Worm (Caenorhabditis elegans) whole organism, young adult: ENCODE data around the gene col-79.

Experiments
- B0019.2 ChIP-seq: fragments of 200-800 bp; sonication (Bioruptor generic); conservative IDR thresholded peaks from 2 replicates; pipeline ENCODE4 v1.3.6; 2022; ENCODE audit warnings: missing genetic modification reagents, missing genetic modification characterization, missing compliant biosample characterization
- B0261.1 ChIP-seq: sonication (generic microtip); optimal IDR thresholded peaks from 2 replicates; lab custom pipeline; 2016; ENCODE audit warnings: mild to moderate bottlenecking, missing genetic modification characterization, moderate library complexity, missing compliant biosample characterization
- C17E4.6 ChIP-seq: fragments of 200-800 bp; sonication (Bioruptor generic); IDR thresholded peaks from 2 replicates; pipeline ENCODE4 v1.3.6; 2022; ENCODE audit warnings: missing genetic modification reagents, missing genetic modification characterization, missing compliant biosample characterization
- F33H1.4 ChIP-seq: fragments of 200-800 bp; sonication (Bioruptor generic); IDR thresholded peaks from 2 replicates; pipeline ENCODE4 v1.3.6; 2022; ENCODE audit warnings: missing genetic modification reagents, missing genetic modification characterization, missing compliant biosample characterization
- T07F8.4 ChIP-seq: sonication (generic microtip); optimal IDR thresholded peaks from 2 replicates; lab custom pipeline; 2016; ENCODE audit warnings: mild to moderate bottlenecking, missing genetic modification characterization, moderate library complexity, missing compliant biosample characterization
- T26A5.8 ChIP-seq: sonication (generic microtip); optimal IDR thresholded peaks from 2 replicates; lab custom pipeline; 2016; ENCODE audit warnings: missing genetic modification characterization, missing compliant biosample characterization
- Y53F4B.3 ChIP-seq: fragments of 200-800 bp; sonication (Bioruptor generic); IDR thresholded peaks from 2 replicates; pipeline ENCODE4 v1.3.6; 2022; ENCODE audit warnings: missing genetic modification reagents, missing genetic modification characterization, missing compliant biosample characterization
- aptf-3 ChIP-seq: fragments of 200-800 bp; sonication (Bioruptor generic); IDR thresholded peaks from 2 replicates; pipeline ENCODE4 v1.3.6; 2022; ENCODE audit warnings: missing genetic modification characterization, missing compliant biosample characterization
- atf-7 ChIP-seq: sonication (generic microtip); optimal IDR thresholded peaks from 2 replicates; lab custom pipeline; 2017; ENCODE audit warnings: mild to moderate bottlenecking, missing genetic modification characterization, missing compliant biosample characterization
- cebp-1 ChIP-seq, 2 experiments: fragments of 200-800 bp in 1 of 2; sonication (Bioruptor generic) in 1 of 2; sonication (generic microtip) in 1 of 2; IDR thresholded peaks in 1 of 2; optimal IDR thresholded peaks in 1 of 2; 2 replicates each; pipeline versions ENCODE4 v1.3.6 to Lab custom; 2017 to 2022; ENCODE audit warnings: missing compliant biosample characterization in 2 of 2, missing genetic modification characterization in 2 of 2, mild to moderate bottlenecking in 1 of 2, missing genetic modification reagents in 1 of 2, moderate library complexity in 1 of 2
- ceh-100 ChIP-seq: fragments of 200-800 bp; sonication (Bioruptor generic); IDR thresholded peaks from 2 replicates; pipeline ENCODE4 v1.3.6; 2022; ENCODE audit warnings: missing genetic modification reagents, missing genetic modification characterization, missing compliant biosample characterization
- ceh-58 ChIP-seq: fragments of 200-800 bp; sonication (Bioruptor generic); IDR thresholded peaks from 2 replicates; pipeline ENCODE4 v1.3.6; 2022; ENCODE audit warnings: missing genetic modification characterization, missing compliant biosample characterization
- ceh-79 ChIP-seq: sonication (generic microtip); optimal IDR thresholded peaks from 2 replicates; lab custom pipeline; 2017; ENCODE audit warnings: mild to moderate bottlenecking, missing genetic modification characterization, missing compliant biosample characterization
- egl-44 ChIP-seq: fragments of 200-800 bp; sonication (Bioruptor generic); IDR thresholded peaks from 2 replicates; pipeline ENCODE4 v1.3.6; 2022; ENCODE audit warnings: missing genetic modification reagents, missing genetic modification characterization, missing compliant biosample characterization
- hmg-20 ChIP-seq: fragments of 200-800 bp; sonication (Bioruptor generic); IDR thresholded peaks from 2 replicates; pipeline ENCODE4 v1.3.6; 2022; ENCODE audit warnings: missing genetic modification reagents, missing genetic modification characterization, missing compliant biosample characterization
- hrde-1 ChIP-seq: sonication (generic microtip); optimal IDR thresholded peaks from 2 replicates; lab custom pipeline; 2016; ENCODE audit warnings: missing genetic modification characterization, mild to moderate bottlenecking, missing compliant biosample characterization, moderate library complexity, missing genotype, missing genetic modification reagents, borderline replicate concordance
- hsf-1 ChIP-seq: fragments of 200-800 bp; sonication (Bioruptor generic); IDR thresholded peaks from 2 replicates; pipeline ENCODE4 v1.3.6; 2022; ENCODE audit warnings: missing genetic modification reagents, missing genetic modification characterization, missing compliant biosample characterization
- lin-40 ChIP-seq: sonication (generic microtip); optimal IDR thresholded peaks from 2 replicates; lab custom pipeline; 2016; ENCODE audit warnings: missing genetic modification characterization, mild to moderate bottlenecking, missing compliant biosample characterization, missing genotype, missing genetic modification reagents
- lin-54 ChIP-seq: fragments of 200-800 bp; sonication (Bioruptor generic); optimal IDR thresholded peaks from 2 replicates; lab custom pipeline; 2018; ENCODE audit warnings: mild to moderate bottlenecking, missing genetic modification characterization, missing compliant biosample characterization
- lsl-1 ChIP-seq: fragments of 200-800 bp; sonication (Bioruptor generic); optimal IDR thresholded peaks from 2 replicates; lab custom pipeline; 2018; ENCODE audit warnings: mild to moderate bottlenecking, missing genetic modification characterization, moderate library complexity, missing compliant biosample characterization
- madf-3 ChIP-seq: fragments of 200-800 bp; sonication (Bioruptor generic); IDR thresholded peaks from 2 replicates; pipeline ENCODE4 v1.3.6; 2022; ENCODE audit warnings: missing genetic modification reagents, missing genetic modification characterization, missing compliant biosample characterization
- madf-6 ChIP-seq: fragments of 200-800 bp; sonication (Bioruptor generic); IDR thresholded peaks from 2 replicates; pipeline ENCODE4 v1.3.6; 2022; ENCODE audit warnings: missing genetic modification reagents, missing genetic modification characterization, missing compliant biosample characterization
- nfya-2 ChIP-seq: fragments of 200-800 bp; sonication (Bioruptor generic); IDR thresholded peaks from 2 replicates; pipeline ENCODE4 v1.3.6; 2022; ENCODE audit warnings: missing genetic modification reagents, missing genetic modification characterization, missing compliant biosample characterization
- nfyb-1 ChIP-seq: fragments of 200-800 bp; sonication (Bioruptor generic); IDR thresholded peaks from 2 replicates; pipeline ENCODE4 v1.3.6; 2022; ENCODE audit warnings: missing genetic modification reagents, missing genetic modification characterization, missing compliant biosample characterization
- nhr-120 ChIP-seq: fragments of 200-800 bp; sonication (Bioruptor generic); IDR thresholded peaks from 2 replicates; pipeline ENCODE4 v1.3.6; 2022; ENCODE audit warnings: missing genetic modification characterization, missing compliant biosample characterization
- nhr-179 ChIP-seq: sonication (generic microtip); optimal IDR thresholded peaks from 2 replicates; lab custom pipeline; 2016; ENCODE audit warnings: mild to moderate bottlenecking, missing genetic modification characterization, missing compliant biosample characterization
- nhr-90 ChIP-seq: sonication (generic microtip); optimal IDR thresholded peaks from 2 replicates; lab custom pipeline; 2016; ENCODE audit warnings: missing genotype, mild to moderate bottlenecking, missing genetic modification characterization, missing compliant biosample characterization
- rcor-1 ChIP-seq: fragments of 200-800 bp; sonication (Bioruptor generic); IDR thresholded peaks from 2 replicates; pipeline ENCODE4 v1.3.6; 2022; ENCODE audit warnings: missing genetic modification reagents, missing genetic modification characterization, missing compliant biosample characterization
- rec-8 ChIP-seq, 2 experiments: sonication (generic microtip); optimal IDR thresholded peaks; 2 replicates each; lab custom pipeline; 2016; ENCODE audit warnings: mild to moderate bottlenecking in 2 of 2, missing genetic modification characterization in 2 of 2, missing genetic modification reagents in 2 of 2, missing genotype in 2 of 2, missing biosample characterization in 1 of 2, missing compliant biosample characterization in 1 of 2, moderate library complexity in 1 of 2
- repo-1 ChIP-seq: sonication (generic microtip); optimal IDR thresholded peaks from 2 replicates; lab custom pipeline; 2017; ENCODE audit warnings: mild to moderate bottlenecking, missing genetic modification characterization, missing compliant biosample characterization
- rpc-1 ChIP-seq, 2 experiments: fragments of 150-350 bp in 1 of 2; sonication (generic microtip) in 1 of 2; optimal IDR thresholded peaks; 2 replicates each; lab custom pipeline; 2014 to 2018; ENCODE audit warnings: missing biosample characterization in 1 of 2, missing genetic modification characterization in 1 of 2, missing genetic modification reagents in 1 of 2, missing genotype in 1 of 2
- sdz-38 ChIP-seq: sonication (generic microtip); optimal IDR thresholded peaks from 2 replicates; lab custom pipeline; 2016; ENCODE audit warnings: missing genotype, missing genetic modification characterization, missing compliant biosample characterization
- snpc-1.1 ChIP-seq: sonication (generic microtip); optimal IDR thresholded peaks from 2 replicates; lab custom pipeline; 2017; ENCODE audit warnings: missing genetic modification characterization, mild to moderate bottlenecking, missing compliant biosample characterization, antibody characterized with exemption, moderate library complexity, missing genotype, missing genetic modification reagents; ENCODE audit not compliant: insufficient read depth
- snpc-1.3 ChIP-seq: sonication (generic microtip); optimal IDR thresholded peaks from 2 replicates; lab custom pipeline; 2017; ENCODE audit warnings: missing genetic modification characterization, mild to moderate bottlenecking, missing compliant biosample characterization, antibody characterized with exemption, moderate library complexity, missing genotype, missing genetic modification reagents; ENCODE audit not compliant: insufficient read depth
- snpc-3.4 ChIP-seq: sonication (generic microtip); optimal IDR thresholded peaks from 2 replicates; lab custom pipeline; 2017; ENCODE audit warnings: missing genetic modification characterization, mild to moderate bottlenecking, missing compliant biosample characterization, antibody characterized with exemption, moderate library complexity, missing genotype, missing genetic modification reagents
- snpc-4 ChIP-seq, 5 experiments: fragments of 150-350 bp in 1 of 5; sonication (generic microtip) in 4 of 5; optimal IDR thresholded peaks; 2 replicates each; lab custom pipeline; 2014 to 2018; ENCODE audit warnings: missing genetic modification characterization in 5 of 5, missing biosample characterization in 3 of 5, antibody characterized with exemption in 2 of 5, mild to moderate bottlenecking in 2 of 5, missing compliant biosample characterization in 2 of 5, missing genotype in 2 of 5, moderate library complexity in 2 of 5, missing genetic modification reagents in 1 of 5
- somi-1 ChIP-seq: fragments of 200-800 bp; sonication (Bioruptor generic); optimal IDR thresholded peaks from 2 replicates; lab custom pipeline; 2018; ENCODE audit warnings: mild to moderate bottlenecking, missing genetic modification characterization, missing compliant biosample characterization
- tbp1 ChIP-seq: fragments of 200-800 bp; sonication (Bioruptor generic); optimal IDR thresholded peaks from 2 replicates; lab custom pipeline; 2018; ENCODE audit warnings: mild to moderate bottlenecking, missing genetic modification characterization, missing compliant biosample characterization
- tbx-9 ChIP-seq: sonication (generic microtip); optimal IDR thresholded peaks from 2 replicates; lab custom pipeline; 2016; ENCODE audit warnings: borderline replicate concordance, missing genetic modification characterization, inconsistent platforms, missing compliant biosample characterization
- unc-62 ChIP-seq: fragments of 150-350 bp; optimal IDR thresholded peaks from 2 replicates; lab custom pipeline; 2014; ENCODE audit warnings: missing biosample characterization, missing genetic modification reagents, missing genetic modification characterization

col-79 gene

DNA sequence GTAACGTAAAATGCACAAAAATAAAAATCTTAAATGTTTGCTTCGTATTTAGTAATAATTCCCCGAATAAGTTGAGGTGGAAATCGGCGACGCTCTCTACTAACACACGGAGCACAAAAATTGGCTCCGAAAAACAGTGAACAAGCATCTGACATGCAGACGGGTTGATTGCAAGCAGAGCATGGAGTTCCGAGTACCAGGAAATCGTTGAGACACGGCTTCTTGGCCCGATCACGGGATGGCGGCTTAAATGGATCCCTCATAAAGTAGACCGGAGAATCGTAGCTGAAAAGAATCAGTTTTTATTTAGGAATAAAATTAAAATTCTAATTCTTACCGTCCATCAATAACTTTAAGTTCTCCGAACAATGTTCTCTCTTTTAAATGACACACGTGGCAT lies 41.1 kb upstream of the col-79 start (continued):
- 0 out of 2 replicates have a peak, but pooled peaks have one; percentile 2 for TF ChIP-seq madf-3 (GFP tag; lab: Robert Waterston, UW)
- no peak for TF ChIP-seq atf-7 (tag; lab: Kevin White, UChicago)
- no peak for TF ChIP-seq tbp1
- TF ChIP-seq egl-44 (GFP tag; lab: Robert Waterston, UW): no peak
- no peak for TF ChIP-seq B0261.1 (tag; lab: Kevin White, UChicago)
- no peak for TF ChIP-seq snpc-1.1
- TF ChIP-seq ceh-58 (GFP tag; lab: Robert Waterston, UW): no peak
- TF ChIP-seq lin-40 (tag; lab: Kevin White, UChicago): no peak
- no peak for TF ChIP-seq ceh-100 (GFP tag; lab: Robert Waterston, UW)
- TF ChIP-seq Y53F4B.3 (GFP tag; lab: Robert Waterston, UW): no peak
- TF ChIP-seq unc-62: no peak
- no peak for TF ChIP-seq lin-54 (GFP tag; lab: Kevin White, UChicago)
- TF ChIP-seq T07F8.4 (tag; lab: Kevin White, UChicago): no peak
- TF ChIP-seq hrde-1 (tag; lab: Kevin White, UChicago): no peak
- TF ChIP-seq snpc-1.3: peak; percentile 0
- TF ChIP-seq rcor-1 (GFP tag; lab: Robert Waterston, UW): no peak
- no peak for TF ChIP-seq tbx-9 (tag; lab: Kevin White, UChicago)
- TF ChIP-seq rec-8 (tag; optimal IDR thresholded peaks at IDR 0.05; lab: Kevin White, UChicago): no peak
- 0 out of 2 replicates have a peak, but pooled peaks have one; percentile 9 for TF ChIP-seq B0019.2 (GFP tag; lab: Robert Waterston, UW)
- TF ChIP-seq aptf-3 (GFP tag; lab: Robert Waterston, UW): no peak
- TF ChIP-seq hsf-1 (GFP tag; lab: Robert Waterston, UW): 0 out of 2 replicates have a peak, but pooled peaks have one; percentile 32
- no peak for TF ChIP-seq lsl-1 (GFP tag; lab: Kevin White, UChicago)
- TF ChIP-seq F33H1.4 (GFP tag; lab: Robert Waterston, UW): peak; percentile 34; the same call in 1 of the 2 replicates
- peak; percentile 22; the same call in 1 of the 2 replicates for TF ChIP-seq madf-6
- TF ChIP-seq nfya-2 (GFP tag; lab: Robert Waterston, UW): no peak
- TF ChIP-seq C17E4.6 (GFP tag; lab: Robert Waterston, UW): no peak
- peak; percentile 59; the same call in 1 of the 2 replicates for TF ChIP-seq nfyb-1
- TF ChIP-seq snpc-4 (GFP tag; optimal IDR thresholded peaks at IDR 0.05; lab: Kevin White, UChicago): no peak
- no peak for TF ChIP-seq snpc-4 (tag; optimal IDR thresholded peaks at IDR 0.05; lab: Kevin White, UChicago)
- TF ChIP-seq sdz-38: no peak
- no peak for TF ChIP-seq snpc-3.4
- no peak for TF ChIP-seq ceh-79 (tag; lab: Kevin White, UChicago)
- TF ChIP-seq T26A5.8 (tag; lab: Kevin White, UChicago): no peak
- no peak for TF ChIP-seq cebp-1 (GFP tag; IDR thresholded peaks at IDR 0.05; lab: Robert Waterston, UW)
- TF ChIP-seq cebp-1 (tag; optimal IDR thresholded peaks at IDR 0.05; lab: Kevin White, UChicago): no peak
- no peak for TF ChIP-seq somi-1 (GFP tag; lab: Kevin White, UChicago)
- no peak for TF ChIP-seq nhr-90
- TF ChIP-seq repo-1 (tag; lab: Kevin White, UChicago): no peak
- no peak for TF ChIP-seq hmg-20 (GFP tag; lab: Robert Waterston, UW)
- no peak for TF ChIP-seq nhr-179
- TF ChIP-seq nhr-120 (GFP tag; lab: Robert Waterston, UW): no peak
- TF ChIP-seq rpc-1 (optimal IDR thresholded peaks at IDR 0.05; lab: Kevin White, UChicago): no peak
- no peak for TF ChIP-seq rpc-1 (tag; optimal IDR thresholded peaks at IDR 0.05; lab: Kevin White, UChicago)
